Fruit fly (Drosophila melanogaster): Measurements from ENCODE around the gene dpr17.
A peak's percentile ranks its signal among the peaks of the same experiment; 100 is the strongest.

dpr17 gene

DNA sequence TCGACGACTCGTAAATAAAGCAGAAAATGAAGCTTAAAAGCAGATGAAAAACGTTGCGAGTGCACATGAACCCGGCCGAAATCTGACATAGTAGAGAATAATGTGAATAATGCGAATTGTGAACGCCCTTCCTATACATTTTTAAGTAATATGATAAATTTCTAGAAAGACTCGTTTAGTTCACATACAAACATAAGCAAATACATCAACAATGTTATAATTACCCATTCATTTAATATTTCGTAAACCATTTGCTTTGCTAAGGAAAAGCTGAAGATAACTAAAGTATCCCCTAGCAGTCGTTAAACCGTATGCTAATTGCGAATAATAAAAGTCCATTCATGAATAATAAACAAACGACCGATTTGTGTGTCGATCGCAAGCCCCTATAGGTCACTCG lies 11.1 kb upstream of the dpr17 start (continued):
- TF ChIP-seq Eip74EF (GFP tag; optimal IDR thresholded peaks at IDR 0.05) (no peak), ATbp (GFP tag; optimal IDR thresholded peaks at IDR 0.05) (no peak), CG13424 (tag; optimal IDR thresholded peaks at IDR 0.05) (peak; percentile 6), CG11398 (GFP tag; optimal IDR thresholded peaks at IDR 0.05) (no peak), CG12659 (GFP tag; optimal IDR thresholded peaks at IDR 0.05) (peak; percentile 13), Doc2 (GFP tag; IDR thresholded peaks at IDR 0.05) (no peak), Rfx (GFP tag; IDR thresholded peaks at IDR 0.05) (peak; percentile 70), otp (GFP tag; IDR thresholded peaks at IDR 0.05) (no peak), Hmr (GFP tag; optimal IDR thresholded peaks at IDR 0.05) (peak; percentile 37), CG9797 (GFP tag; optimal IDR thresholded peaks at IDR 0.05) (no peak), dan (GFP tag; IDR thresholded peaks at IDR 0.05) (no peak), Atf6 (GFP tag; IDR thresholded peaks at IDR 0.05) (no peak), mam (GFP tag; optimal IDR thresholded peaks at IDR 0.05) (peak; percentile 24), CG11695 (GFP tag; IDR thresholded peaks at IDR 0.05) (0 out of 3 replicates have a peak, but pooled peaks have one; percentile 28), CG15269 (tag; optimal IDR thresholded peaks at IDR 0.05) (peak; percentile 62), fd102C (GFP tag; optimal IDR thresholded peaks at IDR 0.05) (no peak), unpg (GFP tag; optimal IDR thresholded peaks at IDR 0.05) (peak; percentile 10), pan (optimal IDR thresholded peaks at IDR 0.05) (no peak), pan (GFP tag; optimal IDR thresholded peaks at IDR 0.05 in 1 of 2, IDR thresholded peaks at IDR 0.05 in 1 of 2) (no peak), CG2129 (GFP tag; IDR thresholded peaks at IDR 0.05; ENCODE audit: partially characterized antibody) (no peak), Dp (GFP tag; optimal IDR thresholded peaks at IDR 0.05) (no peak), pzg (GFP tag; optimal IDR thresholded peaks at IDR 0.05) (no peak), Hr3 (GFP tag; optimal IDR thresholded peaks at IDR 0.05) (no peak), HLH3B (GFP tag; IDR thresholded peaks at IDR 0.05) (no peak), CG11560 (tag; IDR thresholded peaks at IDR 0.05) (0 out of 3 replicates have a peak, but pooled peaks have one; percentile 23), CG6683 (GFP tag; optimal IDR thresholded peaks at IDR 0.05) (no peak), vvl (GFP tag; IDR thresholded peaks at IDR 0.05) (peak; percentile 56; the same call in 1 of the 2 replicates), CG7357 (GFP tag; IDR thresholded peaks at IDR 0.05) (no peak), slou (GFP tag; optimal IDR thresholded peaks at IDR 0.05) (no peak), CG8281 (tag; optimal IDR thresholded peaks at IDR 0.05) (no peak), Hr51 (GFP tag; optimal IDR thresholded peaks at IDR 0.05) (peak in 1 of 2 experiments; percentile 51), E2f2 (GFP tag; IDR thresholded peaks at IDR 0.05) (no peak), Camta (GFP tag; optimal IDR thresholded peaks at IDR 0.05) (no peak), Dip3 (GFP tag; optimal IDR thresholded peaks at IDR 0.05) (peak; percentile 22), CG11247 (GFP tag; IDR thresholded peaks at IDR 0.05) (no peak), Doc3 (GFP tag; IDR thresholded peaks at IDR 0.05; ENCODE audit: partially characterized antibody) (no peak), CG12299 (tag; optimal IDR thresholded peaks at IDR 0.05) (no peak), CG33557 (GFP tag; optimal IDR thresholded peaks at IDR 0.05) (no peak), Six4 (GFP tag; optimal IDR thresholded peaks at IDR 0.05) (no peak), CG14667 (GFP tag; IDR thresholded peaks at IDR 0.05) (no peak), nerfin-1 (tag; optimal IDR thresholded peaks at IDR 0.05) (no peak), CG1529 (GFP tag; optimal IDR thresholded peaks at IDR 0.05) (no peak), CG18599 (GFP tag; optimal IDR thresholded peaks at IDR 0.05) (no peak), Meics (GFP tag; optimal IDR thresholded peaks at IDR 0.05) (peak; percentile 48), HLHmδ (GFP tag; optimal IDR thresholded peaks at IDR 0.05) (no peak), Max (GFP tag; optimal IDR thresholded peaks at IDR 0.05) (no peak), Oli (tag; optimal IDR thresholded peaks at IDR 0.05) (peak; percentile 35), CG2875 (GFP tag; optimal IDR thresholded peaks at IDR 0.05) (no peak), CG10431 (GFP tag; optimal IDR thresholded peaks at IDR 0.05) (no peak), CG16815 (GFP tag; optimal IDR thresholded peaks at IDR 0.05) (no peak)

Measured in whole organism, embryonic.